Fruit fly (Drosophila melanogaster): ENCODE results near the gene CG6765.

The CG6765 gene

dm6 chr3L:8512428-8512827 lies at the start of gene CG6765:
CG6765 (plus strand) TSS chr3L:8512767.
- peak; percentile 46 for TF ChIP-seq Dif (GFP tag; optimal IDR thresholded peaks at IDR 0.05; ENCODE audit: partially characterized antibody)
- no peak for TF ChIP-seq brk (GFP tag; optimal IDR thresholded peaks at IDR 0.05)

dm6 chr3L:8480944-8481343 lies 31.6 kb upstream of the CG6765 start:
- peak; percentile 60 for TF ChIP-seq woc (GFP tag; optimal IDR thresholded peaks at IDR 0.05)
- TF ChIP-seq CrebA (GFP tag; optimal IDR thresholded peaks at IDR 0.05; ENCODE audit: borderline replicate concordance): no peak
- no peak for TF ChIP-seq sage (GFP tag; optimal IDR thresholded peaks at IDR 0.05)
- no peak for TF ChIP-seq psq (GFP tag; optimal IDR thresholded peaks at IDR 0.05)
- no peak for TF ChIP-seq Sp1 (GFP tag; optimal IDR thresholded peaks at IDR 0.05)
- TF ChIP-seq Hr78 (GFP tag; optimal IDR thresholded peaks at IDR 0.05): no peak
- TF ChIP-seq rgr (GFP tag; optimal IDR thresholded peaks at IDR 0.05): no peak
- no peak for TF ChIP-seq Myc (optimal IDR thresholded peaks at IDR 0.05)
- no peak for TF ChIP-seq CG9705 (GFP tag; optimal IDR thresholded peaks at IDR 0.05)
- peak; percentile 34 for TF ChIP-seq fru (GFP tag; optimal IDR thresholded peaks at IDR 0.05)
- TF ChIP-seq dmrt93B (GFP tag; optimal IDR thresholded peaks at IDR 0.05): no peak
- no peak for TF ChIP-seq Rel (GFP tag; optimal IDR thresholded peaks at IDR 0.05)
- TF ChIP-seq Rel (tag; optimal IDR thresholded peaks at IDR 0.05): no peak
- TF ChIP-seq foxo (GFP tag; optimal IDR thresholded peaks at IDR 0.05): peak in 1 of 2 experiments; percentile 4
- TF ChIP-seq Vsx2 (GFP tag; optimal IDR thresholded peaks at IDR 0.05; ENCODE audit: partially characterized antibody): no peak
- TF ChIP-seq Hr83 (GFP tag; optimal IDR thresholded peaks at IDR 0.05; ENCODE audit: poor library complexity, severe bottlenecking): no peak
- peak; percentile 18 for TF ChIP-seq h (GFP tag; optimal IDR thresholded peaks at IDR 0.05)
- TF ChIP-seq HLH106 (tag; optimal IDR thresholded peaks at IDR 0.05): peak; percentile 4

dm6 chr3L:8506975-8507441 lies 5.6 kb upstream of the CG6765 start, which contains the start of gene CG43163:
CG43163 (minus strand) TSS chr3L:8507146.
- TF ChIP-seq HLH106 (tag; optimal IDR thresholded peaks at IDR 0.05) (peak; percentile 60), Rel (GFP tag; optimal IDR thresholded peaks at IDR 0.05) (no peak), Rel (tag; optimal IDR thresholded peaks at IDR 0.05) (peak; percentile 6), Hr83 (GFP tag; optimal IDR thresholded peaks at IDR 0.05; ENCODE audit: poor library complexity, severe bottlenecking) (peak; percentile 78), psq (GFP tag; optimal IDR thresholded peaks at IDR 0.05) (peak; percentile 16), foxo (GFP tag; optimal IDR thresholded peaks at IDR 0.05) (peak in 1 of 2 experiments; percentile 72), sv (GFP tag; optimal IDR thresholded peaks at IDR 0.05) (peak; percentile 49), jim (GFP tag; optimal IDR thresholded peaks at IDR 0.05) (peak; percentile 16), ey (GFP tag; optimal IDR thresholded peaks at IDR 0.05) (peak; percentile 56), woc (GFP tag; optimal IDR thresholded peaks at IDR 0.05) (no peak), sage (GFP tag; optimal IDR thresholded peaks at IDR 0.05) (no peak), rgr (GFP tag; optimal IDR thresholded peaks at IDR 0.05) (peak; percentile 67), OdsH (GFP tag; optimal IDR thresholded peaks at IDR 0.05) (peak; percentile 58), h (GFP tag; optimal IDR thresholded peaks at IDR 0.05) (no peak), Dif (GFP tag; optimal IDR thresholded peaks at IDR 0.05; ENCODE audit: partially characterized antibody) (peak; percentile 41), dsf (GFP tag; optimal IDR thresholded peaks at IDR 0.05; ENCODE audit: borderline replicate concordance) (no peak), Sp1 (GFP tag; optimal IDR thresholded peaks at IDR 0.05) (peak; percentile 47), CG9705 (GFP tag; optimal IDR thresholded peaks at IDR 0.05) (peak; percentile 23), br (GFP tag; optimal IDR thresholded peaks at IDR 0.05) (no peak)

DNA sequence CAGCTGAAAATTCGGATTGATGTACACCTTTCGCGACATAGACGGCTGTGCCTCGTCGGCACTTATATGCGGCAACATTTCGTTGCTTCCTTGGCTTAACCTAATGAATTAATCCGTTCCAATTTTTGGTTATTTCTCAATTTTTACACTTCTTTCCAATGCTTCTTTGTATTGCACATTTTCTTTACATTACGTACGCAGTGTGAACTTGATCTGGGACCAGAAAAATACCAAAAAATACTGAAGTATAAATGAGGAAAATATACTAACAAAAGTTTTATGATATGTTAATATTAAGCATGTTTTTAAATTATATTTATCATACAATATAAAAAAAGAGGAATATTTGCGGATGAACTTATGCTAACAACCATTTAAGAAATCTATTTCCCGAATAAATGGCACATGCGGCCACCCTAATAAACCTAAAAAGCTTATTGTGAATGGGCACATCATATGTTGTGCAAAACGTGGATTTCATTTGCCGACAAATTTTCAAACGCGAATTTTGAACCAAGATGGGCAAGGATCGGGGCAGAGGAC lies 2.9 kb upstream of the CG6765 start, which contains the start of the genes ZC3H3 and Pus7:
Gene ZC3H3 (minus strand): TSS at position 197 of the 543 bp plus-strand sequence.
Gene Pus7 (plus strand): TSS at position 437 of the 543 bp plus-strand sequence.
- no peak for TF ChIP-seq OdsH (GFP tag; optimal IDR thresholded peaks at IDR 0.05)
- no peak for TF ChIP-seq lola (GFP tag; optimal IDR thresholded peaks at IDR 0.05)
- TF ChIP-seq CG32264 (GFP tag; optimal IDR thresholded peaks at IDR 0.05): no peak
- no peak for TF ChIP-seq Rel (GFP tag; optimal IDR thresholded peaks at IDR 0.05)
- TF ChIP-seq Rel (tag; optimal IDR thresholded peaks at IDR 0.05): no peak
- TF ChIP-seq dsf (GFP tag; optimal IDR thresholded peaks at IDR 0.05; ENCODE audit: borderline replicate concordance): no peak
- TF ChIP-seq pan (optimal IDR thresholded peaks at IDR 0.05): no peak
- no peak for TF ChIP-seq jim (GFP tag; optimal IDR thresholded peaks at IDR 0.05)
- TF ChIP-seq rgr (GFP tag; optimal IDR thresholded peaks at IDR 0.05): no peak
- TF ChIP-seq CrebA (GFP tag; optimal IDR thresholded peaks at IDR 0.05; ENCODE audit: borderline replicate concordance): no peak
- no peak for TF ChIP-seq woc (GFP tag; optimal IDR thresholded peaks at IDR 0.05)
- TF ChIP-seq Myc (optimal IDR thresholded peaks at IDR 0.05): peak; percentile 35
- no peak for TF ChIP-seq usp (GFP tag; optimal IDR thresholded peaks at IDR 0.05)
- TF ChIP-seq CG9705 (GFP tag; optimal IDR thresholded peaks at IDR 0.05): no peak
- no peak for TF ChIP-seq sage (GFP tag; optimal IDR thresholded peaks at IDR 0.05)
- TF ChIP-seq sv (GFP tag; optimal IDR thresholded peaks at IDR 0.05): no peak
- TF ChIP-seq psq (GFP tag; optimal IDR thresholded peaks at IDR 0.05): peak; percentile 33
- no peak for TF ChIP-seq dmrt93B (GFP tag; optimal IDR thresholded peaks at IDR 0.05)
- no peak for TF ChIP-seq fru (GFP tag; optimal IDR thresholded peaks at IDR 0.05)
- TF ChIP-seq HLH106 (tag; optimal IDR thresholded peaks at IDR 0.05): peak; percentile 3
- no peak for TF ChIP-seq Hnf4 (GFP tag; optimal IDR thresholded peaks at IDR 0.05)
